Fruit fly (Drosophila melanogaster) S2 (cell line): Measurements from ENCODE around the gene mib1.

Source experiments
- CG8478 ChIP-seq: fragments of >200 bp; optimal IDR thresholded peaks from 2 replicates; lab custom pipeline; 2018
- CTCF ChIP-seq, 2 experiments: fragments of >200 bp; optimal IDR thresholded peaks; 2 replicates each; lab custom pipeline; 2018

- TF ChIP-seq CG8478 (lab: Kevin White, UChicago) = no peak
- no peak for TF ChIP-seq CTCF (optimal IDR thresholded peaks at IDR 0.05; lab: Kevin White, UChicago)
These were observed 36.5 kb downstream of the mib1 start, which contains the start of gene CG17026 for dm6 chr3L:15975068-15975467.
